Fruit fly (Drosophila melanogaster): Measurements from ENCODE around the gene CG3528.

DNA sequence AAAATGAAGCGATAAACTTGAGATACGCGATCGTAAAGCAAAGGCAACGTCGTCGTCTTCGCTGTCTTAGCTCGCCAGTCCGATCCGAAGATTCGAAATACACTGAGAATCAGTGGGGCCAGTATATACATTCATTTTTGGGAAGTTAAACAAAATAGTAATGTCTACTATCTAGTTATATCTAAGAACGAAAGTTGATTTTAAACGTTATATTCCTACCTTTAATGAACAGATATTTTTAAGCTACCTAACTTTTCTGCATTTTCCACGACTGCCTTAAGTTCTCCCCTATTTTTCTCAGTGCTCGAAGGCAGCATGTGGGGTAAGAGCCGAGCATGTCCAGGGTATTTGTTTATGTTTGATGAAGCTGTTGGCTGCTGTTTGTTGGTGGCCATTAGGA lies 31.0 kb downstream of the CG3528 start:
- no peak for TF ChIP-seq BtbVII (GFP tag; optimal IDR thresholded peaks at IDR 0.05)
- TF ChIP-seq her (GFP tag; optimal IDR thresholded peaks at IDR 0.05), result no peak
- no peak for TF ChIP-seq CG31224 (GFP tag; IDR thresholded peaks at IDR 0.05)
- no peak for TF ChIP-seq CG8478 (optimal IDR thresholded peaks at IDR 0.05)
- no peak for TF ChIP-seq fd102C (GFP tag; optimal IDR thresholded peaks at IDR 0.05)
- no peak for TF ChIP-seq run (tag; optimal IDR thresholded peaks at IDR 0.05)
- no peak for TF ChIP-seq Neu2 (GFP tag; optimal IDR thresholded peaks at IDR 0.05; ENCODE audit: borderline replicate concordance)
- TF ChIP-seq en (GFP tag; optimal IDR thresholded peaks at IDR 0.05), result no peak
- no peak for TF ChIP-seq wek (GFP tag; optimal IDR thresholded peaks at IDR 0.05)
- TF ChIP-seq CG7786 (GFP tag; optimal IDR thresholded peaks at IDR 0.05), result no peak
- TF ChIP-seq CG5953 (GFP tag; IDR thresholded peaks at IDR 0.05), result no peak

Measured in whole organism, embryonic.